Worm (Caenorhabditis elegans): Measurements from ENCODE around the gene snx-6.
"Not testable (repeated sequence)": the region's sequence is repeated elsewhere in the genome, so short reads cannot be mapped to it uniquely, and the experiment has no call there.

snx-6 gene

DNA sequence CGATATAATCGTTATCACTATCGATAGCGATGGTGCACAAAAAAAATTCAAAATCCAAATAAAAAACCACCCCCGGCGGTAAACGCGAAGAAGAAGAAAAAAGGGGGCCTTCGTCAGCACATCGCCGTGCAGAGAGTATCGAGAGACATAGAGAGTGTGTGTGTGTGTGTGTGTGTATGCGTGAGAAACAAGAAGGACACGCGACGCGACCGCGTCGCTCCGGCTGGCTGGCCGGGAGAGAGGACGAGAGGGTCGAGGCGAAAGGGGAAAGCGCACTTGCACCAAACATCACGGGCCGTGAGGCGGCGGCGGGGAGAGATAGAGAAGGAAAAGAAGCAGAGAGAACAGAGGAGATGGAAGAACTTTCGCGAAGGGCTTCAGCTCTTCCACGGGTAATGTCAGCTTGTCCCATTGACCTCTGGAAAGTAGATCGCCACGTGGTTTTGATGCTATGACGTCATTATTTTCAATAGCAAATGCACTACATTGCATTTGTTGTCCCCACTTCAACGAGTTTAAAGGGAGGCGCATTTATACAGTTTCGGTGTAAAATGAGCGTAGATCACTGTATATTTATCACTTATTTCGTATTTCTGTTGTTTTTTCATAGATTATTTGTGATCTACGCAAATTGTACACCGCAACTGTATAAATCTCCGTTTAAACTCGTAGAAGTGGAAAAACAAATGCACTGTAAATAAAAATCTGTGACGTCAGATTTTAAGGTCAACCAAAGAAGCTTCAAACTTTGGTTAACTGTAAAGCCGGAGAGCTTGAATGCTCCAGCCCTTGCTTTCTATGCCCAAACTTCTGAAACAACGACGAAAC lies 28.5 kb downstream of the snx-6 start, which contains the start of gene Y59A8B.24:
Y59A8B.24 (plus strand) TSS at position 778 of the 828 bp plus-strand sequence.
- TF ChIP-seq unc-62 (GFP tag; optimal IDR thresholded peaks at IDR 0.05) = no peak

ce11 chrV:17949093-17949492 lies 30.8 kb downstream of the snx-6 start, which contains the start of gene dpy-21:
Gene dpy-21 (minus strand): TSS chrV:17949193.
- no peak for TF ChIP-seq unc-62 (GFP tag; optimal IDR thresholded peaks at IDR 0.05)

DNA sequence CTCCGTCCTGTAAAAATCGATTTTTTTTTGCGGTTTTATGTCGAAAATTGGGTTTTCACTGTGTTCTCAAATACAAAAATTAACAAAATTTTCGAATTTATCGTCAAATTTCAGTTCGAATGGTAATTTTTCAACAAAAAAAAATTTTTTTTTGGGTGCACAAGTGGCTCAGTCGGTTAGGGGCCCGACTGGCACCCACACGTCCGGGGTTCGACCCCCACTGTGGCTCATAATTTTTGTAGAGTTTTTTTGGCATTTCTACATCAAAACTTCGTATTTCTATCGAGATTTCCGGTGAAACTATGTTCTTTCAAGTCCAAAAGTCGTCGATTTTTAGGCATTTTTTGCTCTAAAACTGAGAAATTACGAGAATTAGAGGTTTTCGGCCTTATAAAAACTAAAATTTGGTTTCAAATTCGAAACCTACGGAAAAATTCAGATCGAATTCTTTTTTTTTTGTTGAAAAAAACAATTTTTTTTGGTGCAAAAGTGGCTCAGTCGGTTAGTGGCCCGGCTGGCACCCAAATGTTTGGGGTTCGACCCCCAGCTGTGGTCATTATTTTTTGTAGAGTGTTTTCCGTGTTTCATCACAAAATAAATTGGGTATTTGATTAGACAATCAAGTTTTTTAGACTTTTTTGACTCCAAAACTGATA lies 31.7 kb downstream of the snx-6 start:
- TF ChIP-seq unc-62 (GFP tag; optimal IDR thresholded peaks at IDR 0.05) = no peak

DNA sequence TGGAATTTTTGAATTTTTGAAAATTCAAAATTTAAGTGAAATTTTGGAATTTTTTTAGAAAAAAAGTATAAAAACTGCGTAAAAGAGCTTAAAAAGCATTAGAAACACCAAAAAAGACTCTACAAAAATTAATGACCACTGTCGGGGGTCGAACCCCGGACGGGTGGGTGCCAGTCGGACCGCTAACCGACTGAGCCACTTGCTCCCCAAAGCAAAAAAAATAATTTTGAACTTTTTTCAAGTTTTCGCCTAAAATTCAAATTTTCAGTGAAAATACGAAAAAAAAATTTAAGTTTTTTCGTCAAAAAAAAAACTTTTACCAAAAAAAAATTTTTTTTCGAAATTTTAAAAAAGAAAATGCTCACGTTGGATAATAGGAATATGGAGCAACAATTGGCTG lies 32.6 kb downstream of the snx-6 start:
- TF ChIP-seq unc-62 (GFP tag; optimal IDR thresholded peaks at IDR 0.05) = no peak

DNA sequence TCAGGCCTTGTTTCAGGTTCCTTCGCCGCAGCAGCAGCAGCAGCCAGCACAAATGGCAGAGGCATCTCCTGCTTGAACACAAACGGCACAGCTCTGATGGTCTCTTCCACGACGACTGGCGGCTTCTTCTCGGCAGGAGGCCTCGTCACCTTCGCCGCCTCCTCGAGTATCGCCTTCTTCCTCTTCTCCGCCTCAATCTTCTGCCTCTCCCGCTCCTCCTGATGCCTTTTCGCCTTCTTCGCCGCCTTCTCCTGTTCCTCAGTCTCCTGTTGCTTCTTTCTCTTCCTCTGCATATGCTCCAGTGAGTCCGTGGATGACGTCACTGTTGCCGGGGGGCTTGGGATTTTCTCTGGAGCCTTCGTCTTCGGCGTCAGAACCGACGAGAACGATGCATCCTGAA lies 34.4 kb downstream of the snx-6 start:
- no peak for TF ChIP-seq unc-62 (GFP tag; optimal IDR thresholded peaks at IDR 0.05)

ce11 chrV:17944849-17945452 lies 34.9 kb downstream of the snx-6 start:
- TF ChIP-seq unc-62 (GFP tag; optimal IDR thresholded peaks at IDR 0.05) = no peak

ce11 chrV:17943877-17944472 lies 35.9 kb downstream of the snx-6 start:
- TF ChIP-seq unc-62 (GFP tag; optimal IDR thresholded peaks at IDR 0.05) = no peak

DNA sequence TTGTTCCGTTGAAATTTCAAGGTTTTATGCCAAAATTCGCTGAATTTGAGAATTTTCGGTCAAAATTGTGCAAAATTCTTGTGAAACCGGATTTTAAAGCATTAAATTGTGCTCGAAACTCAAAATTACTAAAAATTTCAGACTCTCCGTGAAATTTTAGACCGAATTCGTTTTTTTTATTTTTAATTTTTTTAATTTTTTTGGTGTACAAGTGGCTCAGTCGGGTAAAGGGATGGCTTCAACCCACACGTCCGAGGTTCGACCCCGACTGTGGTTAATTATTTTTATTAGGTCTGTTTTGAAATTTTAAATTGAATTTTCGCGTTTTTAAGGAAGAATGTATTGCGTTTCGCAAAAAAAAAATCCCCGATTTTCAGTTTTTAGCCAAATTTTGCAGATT lies 40.9 kb downstream of the snx-6 start:
- TF ChIP-seq unc-62 (GFP tag; optimal IDR thresholded peaks at IDR 0.05) = no peak

DNA sequence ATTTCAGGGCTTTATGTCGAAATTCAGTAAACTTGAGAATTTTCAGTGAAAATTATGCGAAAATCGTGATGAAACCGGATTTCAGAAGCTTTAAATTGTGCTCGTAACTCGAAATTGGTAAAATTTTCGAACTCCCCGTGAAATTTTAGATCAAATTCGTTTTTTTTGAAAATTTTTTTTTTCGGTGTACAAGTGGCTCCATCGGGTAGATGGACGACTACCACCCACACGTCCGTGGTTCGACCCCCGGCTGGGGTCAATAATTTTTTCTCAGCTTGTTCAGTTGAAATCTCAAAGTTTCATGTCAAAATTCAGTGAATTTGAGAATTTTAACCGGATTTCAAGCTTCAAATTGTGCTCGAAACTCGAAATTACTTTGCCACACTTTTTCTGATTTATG lies 44.0 kb downstream of the snx-6 start:
- no peak for TF ChIP-seq unc-62 (GFP tag; optimal IDR thresholded peaks at IDR 0.05)

ce11 chrV:17931795-17932194 lies 48.1 kb downstream of the snx-6 start:
- no peak for TF ChIP-seq unc-62 (GFP tag; optimal IDR thresholded peaks at IDR 0.05)

ce11 chrV:17928128-17928527 lies 51.8 kb downstream of the snx-6 start:
- no peak for TF ChIP-seq unc-62 (GFP tag; optimal IDR thresholded peaks at IDR 0.05)

DNA sequence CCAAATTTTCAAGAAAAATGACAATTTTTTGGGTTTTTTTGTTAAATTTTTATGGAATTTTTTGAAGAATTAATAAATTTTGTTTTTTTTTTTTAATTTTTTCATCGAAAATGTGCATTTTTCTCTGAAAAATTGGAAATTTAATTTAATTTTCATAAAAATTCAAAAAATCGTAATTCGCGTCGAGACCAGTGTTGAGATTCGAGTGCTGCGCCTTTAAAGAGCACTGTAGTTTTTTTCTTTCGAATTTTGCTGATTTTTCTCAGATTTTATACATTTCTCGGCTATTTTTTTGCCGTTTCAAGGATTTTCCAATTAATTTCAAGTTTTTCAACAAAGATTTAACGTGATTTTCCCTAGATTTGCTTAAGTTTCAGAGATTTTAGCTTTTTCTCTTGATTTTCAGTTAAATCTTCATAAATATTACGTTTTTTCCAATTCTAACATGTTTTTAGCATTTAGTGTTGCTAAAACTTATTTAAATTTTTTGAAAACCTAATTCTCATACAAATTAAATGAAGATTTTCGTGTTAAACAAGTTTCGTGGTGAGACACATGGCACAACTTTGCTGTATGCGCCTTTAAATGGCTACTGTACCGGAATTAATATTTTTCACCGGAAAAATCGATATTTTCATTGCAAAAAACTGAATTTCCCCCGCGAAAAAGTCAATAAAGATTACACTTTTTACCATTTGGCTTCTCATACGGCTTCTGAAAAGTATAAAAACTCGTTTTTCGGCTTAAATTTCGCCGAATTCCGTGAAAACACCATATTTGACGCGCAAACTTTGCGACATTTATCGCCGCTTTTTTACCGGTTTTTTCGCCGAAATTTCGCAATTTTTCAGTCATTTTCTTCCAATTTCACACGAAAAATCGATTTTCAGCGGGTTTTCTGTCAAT lies 55.5 kb downstream of the snx-6 start, which contains the start of gene usp-50:
usp-50 (plus strand) TSS at position 822 of the 906 bp plus-strand sequence.
- TF ChIP-seq unc-62 (GFP tag; optimal IDR thresholded peaks at IDR 0.05) = not testable (repeated sequence)

DNA sequence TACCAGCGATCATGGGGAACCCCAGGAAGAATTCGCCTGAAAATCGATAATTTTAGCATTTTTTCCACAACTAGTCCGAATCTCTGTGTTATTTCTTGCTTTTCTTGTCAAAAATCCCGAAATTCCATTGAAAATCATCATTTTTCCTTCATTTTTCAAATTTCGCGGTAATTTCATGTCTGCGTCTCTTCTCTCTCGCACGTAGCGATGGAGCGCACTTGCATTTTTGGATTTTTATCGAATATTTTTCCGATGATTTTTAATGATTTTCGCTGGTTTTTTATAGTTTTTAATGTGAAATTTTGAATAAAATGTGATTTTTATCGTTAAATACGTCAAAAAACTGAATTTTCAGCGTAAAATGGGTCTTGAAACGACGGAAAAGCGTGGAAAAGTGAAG lies 58.5 kb downstream of the snx-6 start, which contains the start of gene E01B7.2:
E01B7.2 (plus strand) TSS at position 350 of the 400 bp plus-strand sequence.
- TF ChIP-seq unc-62 (GFP tag; optimal IDR thresholded peaks at IDR 0.05) = no peak

- TF ChIP-seq unc-62 (GFP tag; optimal IDR thresholded peaks at IDR 0.05) = no peak
These were observed 61.2 kb downstream of the snx-6 start, which contains the start of gene C06H5.8 for ce11 chrV:17918726-17919125. Gene C06H5.8 (plus strand): TSS chrV:17919026.
